Worm (Caenorhabditis elegans) whole organism, early embryonic: Measurements from ENCODE around the gene F19B6.10.

Experiments
- B0310.2 ChIP-seq: sonication (generic microtip); optimal IDR thresholded peaks from 2 replicates; lab custom pipeline; 2016; ENCODE audit warnings: mild to moderate bottlenecking, missing genetic modification characterization, missing compliant biosample characterization
- F13C5.2 ChIP-seq: sonication (generic microtip); optimal IDR thresholded peaks from 2 replicates; lab custom pipeline; 2017; ENCODE audit warnings: mild to moderate bottlenecking, missing genetic modification characterization, inconsistent platforms, missing compliant biosample characterization
- aly-1 ChIP-seq: sonication (generic microtip); optimal IDR thresholded peaks from 2 replicates; lab custom pipeline; 2016; ENCODE audit warnings: missing genetic modification characterization, missing compliant biosample characterization
- ama-1 ChIP-seq: fragments of 150-350 bp; optimal IDR thresholded peaks from 2 replicates; lab custom pipeline; 2014
- ceh-13 ChIP-seq: fragments of 200-800 bp; sonication (Bioruptor generic); optimal IDR thresholded peaks from 2 replicates; lab custom pipeline; 2018; ENCODE audit warnings: mild to moderate bottlenecking, missing genetic modification characterization, missing compliant biosample characterization
- ceh-36 ChIP-seq: sonication (generic microtip); optimal IDR thresholded peaks from 2 replicates; lab custom pipeline; 2016; ENCODE audit warnings: missing genetic modification characterization, inconsistent platforms, missing compliant biosample characterization
- ets-7 ChIP-seq: sonication (generic microtip); optimal IDR thresholded peaks from 2 replicates; lab custom pipeline; 2016; ENCODE audit warnings: missing genotype, missing genetic modification characterization, missing compliant biosample characterization
- flt-1 ChIP-seq: fragments of 200-800 bp; sonication (Bioruptor generic); IDR thresholded peaks from 2 replicates; pipeline ENCODE4 v1.3.6; 2022; ENCODE audit warnings: missing genetic modification characterization, missing compliant biosample characterization
- hmbx-1 ChIP-seq: sonication (generic microtip); optimal IDR thresholded peaks from 2 replicates; lab custom pipeline; 2016; ENCODE audit warnings: mild to moderate bottlenecking, missing genetic modification characterization, missing compliant biosample characterization
- hmg-4 ChIP-seq: fragments of 200-800 bp; sonication (Bioruptor generic); optimal IDR thresholded peaks from 2 replicates; lab custom pipeline; 2018; ENCODE audit warnings: mild to moderate bottlenecking, missing genetic modification characterization, missing compliant biosample characterization
- hnd-1 ChIP-seq: sonication (generic microtip); optimal IDR thresholded peaks from 2 replicates; lab custom pipeline; 2016; ENCODE audit warnings: missing genetic modification characterization, missing compliant biosample characterization
- pes-1 ChIP-seq: fragments of 200-800 bp; sonication (Bioruptor generic); IDR thresholded peaks from 2 replicates; pipeline ENCODE4 v1.3.6; 2022; ENCODE audit warnings: missing genetic modification reagents, missing genetic modification characterization, missing compliant biosample characterization
- scrt-1 ChIP-seq: fragments of 200-800 bp; sonication (Bioruptor generic); IDR thresholded peaks from 2 replicates; pipeline ENCODE4 v1.3.6; 2022; ENCODE audit warnings: missing genetic modification characterization, missing compliant biosample characterization
- sea-1 ChIP-seq: fragments of 200-800 bp; sonication (Bioruptor generic); conservative IDR thresholded peaks from 2 replicates; pipeline ENCODE4 v1.3.6; 2022; ENCODE audit warnings: missing genetic modification characterization, missing compliant biosample characterization
- tbx-11 ChIP-seq: fragments of 200-800 bp; sonication (Bioruptor generic); IDR thresholded peaks from 2 replicates; pipeline ENCODE4 v1.3.6; 2022; ENCODE audit warnings: missing genetic modification characterization, missing compliant biosample characterization
- tbx-37 ChIP-seq: fragments of 200-800 bp; sonication (Bioruptor generic); conservative IDR thresholded peaks from 2 replicates; pipeline ENCODE4 v1.3.6; 2022; ENCODE audit warnings: missing genetic modification reagents, missing genetic modification characterization, missing compliant biosample characterization
- tra-4 ChIP-seq: sonication (generic microtip); optimal IDR thresholded peaks from 2 replicates; lab custom pipeline; 2017; ENCODE audit warnings: missing genetic modification characterization, missing compliant biosample characterization

F19B6.10 gene

DNA sequence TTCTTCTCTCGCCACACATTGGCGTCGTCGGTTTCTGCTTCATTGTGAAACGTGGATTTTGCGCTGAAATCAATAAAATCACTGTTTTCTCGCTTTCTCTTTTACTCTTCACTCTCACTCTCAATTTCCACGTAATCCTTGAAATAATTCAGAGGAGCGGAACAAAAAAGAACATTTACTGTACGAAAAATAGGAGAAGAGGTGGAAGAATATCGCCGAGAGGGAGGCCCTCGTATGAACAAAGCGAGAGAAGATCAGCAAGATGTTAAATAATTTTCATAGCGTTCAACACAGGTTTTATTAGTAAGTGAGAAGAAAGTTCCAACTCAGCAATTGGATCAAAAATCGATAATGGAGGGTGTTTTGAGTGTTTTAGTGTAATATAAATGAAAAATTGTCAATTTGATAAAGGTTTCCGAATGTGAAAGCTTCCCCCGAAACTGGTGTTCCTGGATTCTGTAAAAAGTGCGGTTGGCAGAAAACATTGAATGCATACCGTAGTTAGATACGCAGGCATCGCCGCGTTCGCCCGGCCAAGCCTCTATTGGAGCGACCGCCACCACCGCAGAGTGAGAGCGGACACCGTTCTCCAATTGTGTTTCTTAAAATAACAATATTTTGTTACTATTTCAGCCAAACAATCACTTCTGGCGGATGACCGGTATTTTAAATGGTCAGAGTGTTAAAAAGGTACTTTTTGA is 24.5 kb downstream of the F19B6.10 start, which contains the start of the genes ccr-4 and ZC518.8:
Gene ccr-4, plus strand, starts transcription at position 151 of the 701 bp plus-strand sequence.
Gene ZC518.8, minus strand, starts transcription at position 517 of the 701 bp plus-strand sequence.
- no peak for TF ChIP-seq hnd-1
- TF ChIP-seq hmg-4 (GFP tag; lab: Kevin White, UChicago) = no peak
- no peak for TF ChIP-seq sea-1 (GFP tag; lab: Robert Waterston, UW)

DNA sequence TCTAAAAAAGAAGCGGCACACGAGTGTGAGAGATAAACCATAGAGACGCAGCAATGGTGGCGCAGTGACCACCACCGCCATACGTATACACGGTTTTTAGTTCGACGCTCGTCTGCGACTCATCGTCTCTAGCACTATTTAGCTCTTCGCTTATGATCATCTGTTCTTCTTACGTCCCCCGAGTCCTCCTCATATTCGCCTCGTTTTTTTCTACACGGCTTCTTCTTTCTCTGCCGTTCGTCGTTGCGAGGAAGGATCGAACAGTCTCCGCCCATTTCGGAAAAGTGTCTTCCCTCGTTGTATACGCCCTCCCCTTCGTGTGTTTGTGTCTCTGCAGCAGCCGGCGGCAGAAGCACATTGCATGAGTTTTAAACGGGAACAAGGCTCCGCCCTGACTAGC is 28.0 kb downstream of the F19B6.10 start:
- no peak for TF ChIP-seq ceh-36 (tag; lab: Kevin White, UChicago)
- TF ChIP-seq sea-1 (GFP tag; lab: Robert Waterston, UW) = 0 out of 2 replicates have a peak, but pooled peaks have one; percentile 14
- no peak for TF ChIP-seq ets-7

DNA sequence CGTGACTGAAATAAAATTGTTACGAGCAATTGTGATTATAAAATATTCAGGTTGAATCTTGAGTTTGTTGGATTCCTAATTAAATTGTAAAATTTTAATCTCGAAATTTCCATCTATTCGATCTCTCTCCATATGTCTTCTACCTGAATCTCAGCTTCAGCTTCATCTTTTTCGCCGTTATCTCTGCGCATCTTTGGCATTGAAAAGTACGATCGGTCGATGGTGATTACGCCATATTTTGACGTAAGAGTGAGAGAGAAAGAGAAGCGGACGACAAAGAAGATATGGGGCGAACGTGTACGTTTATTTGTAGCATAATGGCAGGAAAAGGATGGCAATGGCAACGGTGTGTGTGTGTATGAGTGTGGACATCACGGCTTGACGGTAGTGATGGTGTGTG is 29.6 kb downstream of the F19B6.10 start:
- no peak for TF ChIP-seq tra-4 (tag; lab: Kevin White, UChicago)
- TF ChIP-seq B0310.2 = no peak
- TF ChIP-seq hnd-1 = no peak
- no peak for TF ChIP-seq ama-1 (lab: Kevin White, UChicago)
- TF ChIP-seq F13C5.2 (tag; lab: Kevin White, UChicago) = no peak

DNA sequence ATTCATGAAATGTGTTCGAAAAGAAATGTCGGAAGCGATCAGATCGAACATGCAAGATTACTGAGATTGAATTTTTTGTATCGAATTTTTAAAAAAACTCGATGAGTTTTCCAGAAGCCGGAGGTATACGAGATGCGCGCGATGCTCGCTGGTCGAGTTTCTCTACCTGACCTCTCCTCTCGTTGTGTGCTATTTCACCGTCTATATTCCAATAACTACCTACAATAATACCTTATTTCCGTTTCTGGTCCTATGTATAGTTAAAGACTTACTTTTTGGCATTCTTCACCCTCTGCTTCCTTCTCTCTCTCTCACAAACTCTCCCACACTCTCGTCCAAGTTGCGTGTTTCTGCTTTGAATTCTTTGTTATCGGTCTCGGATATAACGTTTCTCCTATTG is 34.3 kb downstream of the F19B6.10 start:
- TF ChIP-seq tbx-37 = no peak
- TF ChIP-seq ama-1 (lab: Kevin White, UChicago) = no peak
- TF ChIP-seq F13C5.2 (tag; lab: Kevin White, UChicago) = no peak
- TF ChIP-seq tbx-11 (GFP tag; lab: Robert Waterston, UW) = no peak
- no peak for TF ChIP-seq hnd-1
- TF ChIP-seq sea-1 (GFP tag; lab: Robert Waterston, UW) = no peak
- TF ChIP-seq B0310.2 = no peak
- no peak for TF ChIP-seq aly-1 (tag; lab: Kevin White, UChicago)

DNA sequence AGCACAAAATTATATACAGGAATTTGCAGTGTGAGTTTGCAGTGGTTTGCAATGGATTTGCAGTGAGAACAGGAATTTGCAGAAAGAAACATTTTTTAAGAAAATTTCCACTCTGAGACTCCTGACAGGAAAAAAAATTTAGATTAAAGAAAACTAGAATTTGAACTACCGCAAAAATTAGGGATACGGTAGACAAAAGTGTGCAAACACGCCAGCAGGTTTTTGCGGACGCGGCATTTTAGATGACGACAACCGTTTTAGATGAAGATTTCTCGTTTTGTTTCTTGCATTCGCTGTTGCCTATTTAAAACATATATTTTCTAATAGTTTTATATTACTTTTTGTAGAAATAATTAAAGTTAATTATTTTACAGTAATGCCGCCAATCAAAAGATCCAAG is 34.9 kb downstream of the F19B6.10 start, which contains the start of gene wdr-46:
Gene wdr-46, plus strand, starts transcription at position 375 of the 400 bp plus-strand sequence.
- TF ChIP-seq F13C5.2 (tag; lab: Kevin White, UChicago) = peak; percentile 37
- peak; percentile 28 for TF ChIP-seq ceh-36 (tag; lab: Kevin White, UChicago)
- peak; percentile 67 for TF ChIP-seq ama-1 (lab: Kevin White, UChicago)
- TF ChIP-seq aly-1 (tag; lab: Kevin White, UChicago) = no peak
- TF ChIP-seq flt-1 (GFP tag; lab: Robert Waterston, UW) = peak; percentile 41; the same call in 1 of the 2 replicates

DNA sequence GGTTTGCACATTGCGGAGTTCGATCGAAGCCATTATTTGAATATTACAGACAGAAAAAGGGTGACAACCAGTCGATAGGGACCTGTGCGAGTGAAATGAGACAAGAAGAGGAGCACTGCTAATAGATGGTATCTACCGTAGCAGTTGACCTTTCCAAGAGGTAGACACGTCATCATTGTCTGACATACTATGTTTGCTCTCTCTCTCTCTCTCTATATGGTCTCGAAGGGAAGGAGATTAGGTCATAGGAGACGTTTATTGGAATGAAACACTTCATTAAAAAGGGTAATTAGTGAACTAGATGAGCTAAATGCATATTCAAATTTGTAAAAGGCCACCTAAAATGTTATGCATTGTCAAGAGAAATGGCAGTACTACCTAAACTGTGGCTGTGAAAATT is 39.0 kb downstream of the F19B6.10 start, which contains the start of gene atz-1:
Gene atz-1, minus strand, starts transcription at position 101 of the 400 bp plus-strand sequence.
- no peak for TF ChIP-seq B0310.2
- no peak for TF ChIP-seq tra-4 (tag; lab: Kevin White, UChicago)
- no peak for TF ChIP-seq ceh-13 (GFP tag; lab: Kevin White, UChicago)
- TF ChIP-seq ama-1 (lab: Kevin White, UChicago) = no peak
- TF ChIP-seq ceh-36 (tag; lab: Kevin White, UChicago) = no peak
- no peak for TF ChIP-seq aly-1 (tag; lab: Kevin White, UChicago)
- no peak for TF ChIP-seq hmg-4 (GFP tag; lab: Kevin White, UChicago)
- TF ChIP-seq F13C5.2 (tag; lab: Kevin White, UChicago) = no peak
- TF ChIP-seq hnd-1 = no peak
- TF ChIP-seq ets-7 = no peak
- no peak for TF ChIP-seq sea-1 (GFP tag; lab: Robert Waterston, UW)
- no peak for TF ChIP-seq hmbx-1 (tag; lab: Kevin White, UChicago)
- TF ChIP-seq scrt-1 (GFP tag; lab: Robert Waterston, UW) = no peak
- no peak for TF ChIP-seq tbx-11 (GFP tag; lab: Robert Waterston, UW)

DNA sequence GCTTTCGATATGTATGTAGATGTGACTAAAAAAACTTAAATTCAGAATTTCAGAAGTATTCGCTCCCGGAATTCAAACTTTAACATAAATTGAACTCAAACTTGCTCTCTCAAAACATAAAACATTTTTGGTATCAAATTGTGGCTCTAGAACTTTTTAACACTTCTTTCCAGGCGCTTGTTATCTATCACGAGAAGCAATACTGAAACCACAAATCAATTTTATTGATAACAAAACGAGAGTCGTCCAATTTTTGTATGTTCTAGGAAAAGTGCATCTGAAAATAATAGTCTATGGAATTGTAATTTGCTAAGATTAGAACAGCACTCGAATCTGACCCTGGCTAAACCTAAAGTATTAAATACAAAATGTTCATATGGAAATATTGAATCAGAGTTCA is 41.9 kb downstream of the F19B6.10 start:
- TF ChIP-seq sea-1 (GFP tag; lab: Robert Waterston, UW) = no peak
- no peak for TF ChIP-seq scrt-1 (GFP tag; lab: Robert Waterston, UW)
- no peak for TF ChIP-seq aly-1 (tag; lab: Kevin White, UChicago)
- no peak for TF ChIP-seq ceh-13 (GFP tag; lab: Kevin White, UChicago)
- no peak for TF ChIP-seq tra-4 (tag; lab: Kevin White, UChicago)
- no peak for TF ChIP-seq tbx-37
- no peak for TF ChIP-seq ceh-36 (tag; lab: Kevin White, UChicago)
- no peak for TF ChIP-seq B0310.2
- no peak for TF ChIP-seq tbx-11 (GFP tag; lab: Robert Waterston, UW)

DNA sequence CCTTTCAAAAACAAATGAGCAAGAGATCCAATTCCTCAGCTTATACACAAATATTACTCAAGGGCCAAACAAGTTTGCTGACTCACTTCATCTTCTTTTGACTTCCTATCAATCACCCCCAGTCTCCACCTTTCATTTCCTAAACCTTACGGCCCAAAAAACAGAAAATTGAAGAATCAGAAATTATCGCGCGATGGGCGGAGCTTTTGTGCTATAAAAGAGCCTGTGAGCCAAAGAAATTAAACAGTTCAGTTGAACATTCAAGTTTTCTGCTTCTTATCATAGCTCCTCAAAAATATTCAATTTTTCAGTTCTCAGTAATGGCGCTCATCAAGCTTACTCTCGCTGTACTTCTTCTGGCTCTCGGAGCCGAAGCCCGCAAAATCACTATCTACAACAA is 42.8 kb downstream of the F19B6.10 start, which contains the start of gene thn-1:
Gene thn-1, plus strand, starts transcription at position 301 of the 400 bp plus-strand sequence.
- no peak for TF ChIP-seq scrt-1 (GFP tag; lab: Robert Waterston, UW)
- no peak for TF ChIP-seq tbx-11 (GFP tag; lab: Robert Waterston, UW)
- no peak for TF ChIP-seq ceh-13 (GFP tag; lab: Kevin White, UChicago)
- TF ChIP-seq hnd-1 = no peak
- TF ChIP-seq ceh-36 (tag; lab: Kevin White, UChicago) = no peak

DNA sequence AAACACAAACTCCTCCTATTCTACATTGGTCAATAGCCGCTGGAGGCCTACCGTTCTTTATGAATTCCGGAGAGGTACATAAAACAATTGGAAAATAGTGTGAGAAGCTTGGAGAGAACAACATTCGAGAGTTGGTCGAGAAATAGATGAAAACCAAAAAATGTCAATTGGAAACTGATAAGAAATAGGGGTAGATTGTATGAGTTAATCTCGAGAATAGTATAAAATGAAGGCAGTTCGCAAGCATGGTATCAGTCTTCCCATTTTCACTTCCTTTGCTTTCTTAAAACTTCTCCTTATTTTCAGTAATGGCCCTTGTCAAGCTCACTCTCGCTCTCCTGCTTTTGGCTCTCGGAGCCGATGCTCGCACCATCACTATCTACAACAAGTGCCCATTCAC is 45.9 kb downstream of the F19B6.10 start, which contains the start of gene thn-2:
Gene thn-2, plus strand, starts transcription at position 307 of the 400 bp plus-strand sequence.
- TF ChIP-seq tra-4 (tag; lab: Kevin White, UChicago) = no peak
- no peak for TF ChIP-seq sea-1 (GFP tag; lab: Robert Waterston, UW)
- TF ChIP-seq ets-7 = no peak
- no peak for TF ChIP-seq ceh-36 (tag; lab: Kevin White, UChicago)
- TF ChIP-seq scrt-1 (GFP tag; lab: Robert Waterston, UW) = no peak
- TF ChIP-seq tbx-11 (GFP tag; lab: Robert Waterston, UW) = no peak
- no peak for TF ChIP-seq pes-1
- TF ChIP-seq tbx-37 = no peak
- TF ChIP-seq hmbx-1 (tag; lab: Kevin White, UChicago) = no peak
- no peak for TF ChIP-seq B0310.2
- no peak for TF ChIP-seq flt-1 (GFP tag; lab: Robert Waterston, UW)
- no peak for TF ChIP-seq ceh-13 (GFP tag; lab: Kevin White, UChicago)
- TF ChIP-seq F13C5.2 (tag; lab: Kevin White, UChicago) = no peak
